Worm (Caenorhabditis elegans) whole organism, L1 larva: Measurements from ENCODE around the gene cup-5.
A peak's percentile ranks its signal among the peaks of the same experiment; 100 is the strongest.

Experiments
- C04F5.9 ChIP-seq: sonication (generic microtip); optimal IDR thresholded peaks from 2 replicates; lab custom pipeline; 2016; ENCODE audit warnings: missing genetic modification characterization, missing compliant biosample characterization
- C16A3.4 ChIP-seq: fragments of 150-350 bp; optimal IDR thresholded peaks from 2 replicates; lab custom pipeline; 2014; ENCODE audit warnings: missing biosample characterization, missing genetic modification characterization
- F16B12.6 ChIP-seq: fragments of 150-350 bp; optimal IDR thresholded peaks from 2 replicates; lab custom pipeline; 2014; ENCODE audit warnings: missing biosample characterization, missing genetic modification characterization
- Y116A8C.19 ChIP-seq: sonication (generic microtip); optimal IDR thresholded peaks from 2 replicates; lab custom pipeline; 2016; ENCODE audit warnings: missing compliant biosample characterization, missing genetic modification characterization, borderline replicate concordance
- alr-1 ChIP-seq: fragments of 200-800 bp; sonication (Bioruptor generic); optimal IDR thresholded peaks from 2 replicates; lab custom pipeline; 2018; ENCODE audit warnings: borderline replicate concordance, mild to moderate bottlenecking, missing genetic modification characterization, missing compliant biosample characterization
- aly-2 ChIP-seq: fragments of 150-350 bp; optimal IDR thresholded peaks from 2 replicates; lab custom pipeline; 2014; ENCODE audit warnings: missing biosample characterization, missing genetic modification characterization
- blmp-1 ChIP-seq: fragments of 150-350 bp; optimal IDR thresholded peaks from 2 replicates; lab custom pipeline; 2014; ENCODE audit warnings: missing biosample characterization, missing genetic modification characterization
- ceh-88 ChIP-seq: fragments of 200-800 bp; sonication (Bioruptor generic); IDR thresholded peaks from 2 replicates; pipeline ENCODE4 v1.3.6; 2022; ENCODE audit warnings: missing genetic modification characterization, missing compliant biosample characterization
- ceh-90 ChIP-seq: sonication (generic microtip); optimal IDR thresholded peaks from 2 replicates; lab custom pipeline; 2016; ENCODE audit warnings: missing genetic modification characterization, missing compliant biosample characterization
- ces-1 ChIP-seq: fragments of 150-350 bp; optimal IDR thresholded peaks from 2 replicates; lab custom pipeline; 2014; ENCODE audit warnings: missing biosample characterization, missing genetic modification reagents, missing genetic modification characterization
- dpl-1 ChIP-seq, 3 experiments: fragments of 150-350 bp in 2 of 3; sonication (generic microtip) in 1 of 3; optimal IDR thresholded peaks; 2 replicates each; lab custom pipeline; 2014 to 2017; ENCODE audit warnings: missing biosample characterization in 3 of 3, missing genetic modification characterization in 3 of 3, missing genetic modification reagents in 3 of 3
- dsc-1 ChIP-seq: sonication (generic microtip); optimal IDR thresholded peaks from 2 replicates; lab custom pipeline; 2016; ENCODE audit warnings: mild to moderate bottlenecking, missing genetic modification characterization, missing compliant biosample characterization
- efl-1 ChIP-seq, 4 experiments: fragments of 150-350 bp; optimal IDR thresholded peaks in 3 of 4; peaks in 1 of 4; 1 replicate in 1 of 4; 2 replicates in 3 of 4; lab custom pipeline; 2014; ENCODE audit warnings: missing biosample characterization in 2 of 4, missing genetic modification characterization in 2 of 4, missing genetic modification reagents in 2 of 4
- egl-13 ChIP-seq: sonication (generic microtip); optimal IDR thresholded peaks from 2 replicates; lab custom pipeline; 2016; ENCODE audit warnings: missing genotype, missing genetic modification reagents, missing genetic modification characterization, missing compliant biosample characterization
- elt-2 ChIP-seq: sonication (generic microtip); optimal IDR thresholded peaks from 2 replicates; lab custom pipeline; 2016; ENCODE audit warnings: missing genetic modification characterization, mild to moderate bottlenecking, inconsistent platforms, missing compliant biosample characterization, missing genetic modification reagents
- ets-5 ChIP-seq: fragments of 200-800 bp; sonication (Bioruptor generic); IDR thresholded peaks from 2 replicates; pipeline ENCODE4 v1.3.6; 2022; ENCODE audit warnings: missing genetic modification characterization, missing compliant biosample characterization
- fkh-10 ChIP-seq: sonication (generic microtip); optimal IDR thresholded peaks from 2 replicates; lab custom pipeline; 2017; ENCODE audit warnings: missing biosample characterization, missing genetic modification reagents, missing genetic modification characterization
- fkh-4 ChIP-seq: sonication (generic microtip); optimal IDR thresholded peaks from 2 replicates; lab custom pipeline; 2016; ENCODE audit warnings: missing compliant biosample characterization, missing genetic modification characterization, borderline replicate concordance
- fkh-8 ChIP-seq: sonication (generic microtip); optimal IDR thresholded peaks from 2 replicates; lab custom pipeline; 2016; ENCODE audit warnings: mild to moderate bottlenecking, missing genetic modification characterization, missing compliant biosample characterization
- grh-1 ChIP-seq: fragments of 200-800 bp; sonication (Bioruptor generic); IDR thresholded peaks from 2 replicates; pipeline ENCODE4 v1.3.6; 2022; ENCODE audit warnings: missing genetic modification reagents, missing genetic modification characterization, missing compliant biosample characterization
- hpl-2 ChIP-seq: fragments of 150-350 bp; optimal IDR thresholded peaks from 2 replicates; lab custom pipeline; 2014; ENCODE audit warnings: missing biosample characterization, missing genetic modification reagents, missing genetic modification characterization
- isw-1 ChIP-seq: fragments of 200-800 bp; sonication (Bioruptor generic); IDR thresholded peaks from 2 replicates; pipeline ENCODE4 v1.3.6; 2022; ENCODE audit warnings: missing genetic modification characterization, missing compliant biosample characterization
- lin-14 ChIP-seq: fragments of 200-800 bp; sonication (Bioruptor generic); optimal IDR thresholded peaks from 2 replicates; lab custom pipeline; 2018; ENCODE audit warnings: mild to moderate bottlenecking, missing genetic modification characterization, moderate library complexity, missing compliant biosample characterization
- lin-39 ChIP-seq: fragments of 150-350 bp; optimal IDR thresholded peaks from 2 replicates; lab custom pipeline; 2014; ENCODE audit warnings: missing biosample characterization, missing genetic modification reagents, missing genetic modification characterization
- lir-3 ChIP-seq: sonication (generic microtip); optimal IDR thresholded peaks from 2 replicates; lab custom pipeline; 2016; ENCODE audit warnings: mild to moderate bottlenecking, missing genetic modification characterization, moderate library complexity, missing compliant biosample characterization; ENCODE audit not compliant: poor library complexity
- lsy-2 ChIP-seq, 2 experiments: fragments of 150-350 bp; optimal IDR thresholded peaks; 2 replicates each; lab custom pipeline; 2014; ENCODE audit warnings: missing biosample characterization in 2 of 2, missing genetic modification characterization in 2 of 2
- mab-9 ChIP-seq: fragments of 200-800 bp; sonication (Bioruptor generic); IDR thresholded peaks from 2 replicates; pipeline ENCODE4 v1.3.6; 2022; ENCODE audit warnings: missing genetic modification reagents, missing genetic modification characterization, missing compliant biosample characterization
- mdl-1 ChIP-seq, 2 experiments: fragments of 150-350 bp; optimal IDR thresholded peaks; 2 replicates each; lab custom pipeline; 2014 to 2017; ENCODE audit warnings: missing biosample characterization in 2 of 2, missing genetic modification characterization in 2 of 2, inconsistent platforms in 1 of 2
- mep-1 ChIP-seq: fragments of 150-350 bp; optimal IDR thresholded peaks from 2 replicates; lab custom pipeline; 2014; ENCODE audit warnings: missing biosample characterization, missing genetic modification characterization
- nhr-11 ChIP-seq: fragments of 150-350 bp; optimal IDR thresholded peaks from 2 replicates; lab custom pipeline; 2014; ENCODE audit warnings: missing biosample characterization, missing genetic modification characterization
- nhr-12 ChIP-seq: sonication (generic microtip); optimal IDR thresholded peaks from 2 replicates; lab custom pipeline; 2017; ENCODE audit warnings: missing biosample characterization, missing genetic modification characterization
- nhr-19 ChIP-seq: fragments of 200-800 bp; sonication (Bioruptor generic); conservative IDR thresholded peaks from 2 replicates; pipeline ENCODE4 v1.3.6; 2022; ENCODE audit warnings: missing genetic modification characterization, missing compliant biosample characterization
- nhr-237 ChIP-seq: fragments of 150-350 bp; optimal IDR thresholded peaks from 2 replicates; lab custom pipeline; 2014; ENCODE audit warnings: missing biosample characterization, missing genetic modification characterization
- nhr-77 ChIP-seq: fragments of 150-350 bp; optimal IDR thresholded peaks from 2 replicates; lab custom pipeline; 2014; ENCODE audit warnings: missing biosample characterization, missing genetic modification characterization
- nhr-84 ChIP-seq: sonication (generic microtip); optimal IDR thresholded peaks from 2 replicates; lab custom pipeline; 2017; ENCODE audit warnings: missing biosample characterization, missing genetic modification characterization
- pax-3 ChIP-seq: fragments of 200-800 bp; sonication (Bioruptor generic); optimal IDR thresholded peaks from 2 replicates; lab custom pipeline; 2018; ENCODE audit warnings: mild to moderate bottlenecking, missing genetic modification characterization, moderate library complexity, missing compliant biosample characterization
- rnt-1 ChIP-seq: sonication (generic microtip); optimal IDR thresholded peaks from 2 replicates; lab custom pipeline; 2016; ENCODE audit warnings: mild to moderate bottlenecking, missing genetic modification characterization, moderate library complexity, missing compliant biosample characterization
- skn-1 ChIP-seq: fragments of 150-350 bp; optimal IDR thresholded peaks from 2 replicates; lab custom pipeline; 2014; ENCODE audit warnings: missing biosample characterization, missing genetic modification characterization
- snpc-4 ChIP-seq: fragments of 150-350 bp; optimal IDR thresholded peaks from 2 replicates; lab custom pipeline; 2014; ENCODE audit warnings: missing biosample characterization, missing genetic modification characterization
- snu-23 ChIP-seq: sonication (generic microtip); optimal IDR thresholded peaks from 2 replicates; lab custom pipeline; 2016; ENCODE audit warnings: missing genetic modification characterization, missing compliant biosample characterization
- sox-4 ChIP-seq: sonication (generic microtip); optimal IDR thresholded peaks from 2 replicates; lab custom pipeline; 2016; ENCODE audit warnings: missing genetic modification characterization, missing compliant biosample characterization
- sptf-1 ChIP-seq: fragments of 150-350 bp; optimal IDR thresholded peaks from 2 replicates; lab custom pipeline; 2014; ENCODE audit warnings: missing biosample characterization, missing genetic modification characterization
- sup-37 ChIP-seq: fragments of 200-800 bp; sonication (Bioruptor generic); optimal IDR thresholded peaks from 2 replicates; lab custom pipeline; 2018; ENCODE audit warnings: mild to moderate bottlenecking, missing genetic modification characterization, missing compliant biosample characterization
- swsn-7 ChIP-seq: sonication (generic microtip); optimal IDR thresholded peaks from 2 replicates; lab custom pipeline; 2016; ENCODE audit warnings: missing genetic modification characterization, missing compliant biosample characterization
- tbx-2 ChIP-seq: sonication (generic microtip); optimal IDR thresholded peaks from 2 replicates; lab custom pipeline; 2016; ENCODE audit warnings: missing genetic modification characterization, missing compliant biosample characterization
- unc-130 ChIP-seq: fragments of 150-350 bp; optimal IDR thresholded peaks from 2 replicates; lab custom pipeline; 2017; ENCODE audit warnings: missing biosample characterization, missing genetic modification characterization, inconsistent platforms
- unc-30 ChIP-seq: sonication (generic microtip); optimal IDR thresholded peaks from 2 replicates; lab custom pipeline; 2017; ENCODE audit warnings: missing biosample characterization, missing genetic modification characterization
- unc-86 ChIP-seq: sonication (generic microtip); optimal IDR thresholded peaks from 2 replicates; lab custom pipeline; 2016; ENCODE audit warnings: missing genetic modification characterization, missing compliant biosample characterization
- unc-98 ChIP-seq: fragments of 200-800 bp; sonication (Bioruptor generic); IDR thresholded peaks from 2 replicates; pipeline ENCODE4 v1.3.6; 2022; ENCODE audit warnings: missing genetic modification characterization, missing compliant biosample characterization
- vab-15 ChIP-seq: sonication (generic microtip); optimal IDR thresholded peaks from 2 replicates; lab custom pipeline; 2017; ENCODE audit warnings: missing genotype, mild to moderate bottlenecking, missing genetic modification characterization, missing compliant biosample characterization
- zip-4 ChIP-seq: fragments of 200-800 bp; sonication (Bioruptor generic); optimal IDR thresholded peaks from 2 replicates; lab custom pipeline; 2018; ENCODE audit warnings: mild to moderate bottlenecking, missing genetic modification characterization, moderate library complexity, missing compliant biosample characterization
- ztf-4 ChIP-seq: fragments of 150-350 bp; optimal IDR thresholded peaks from 2 replicates; lab custom pipeline; 2014; ENCODE audit warnings: missing biosample characterization, missing genetic modification characterization

The cup-5 gene

ce11 chrIII:7572781-7573400 is 11.1 kb upstream of the cup-5 start, which contains the start of the genes rpl-9 and lpd-7 (continued):
- TF ChIP-seq ces-1 (GFP tag; lab: Kevin White, UChicago) = no peak
- TF ChIP-seq C04F5.9 (tag; lab: Kevin White, UChicago) = peak; percentile 18
- peak; percentile 87 for TF ChIP-seq mep-1 (tag; lab: Kevin White, UChicago)
- TF ChIP-seq swsn-7 = peak; percentile 75
- no peak for TF ChIP-seq Y116A8C.19 (tag; lab: Kevin White, UChicago)
- peak; percentile 29 for TF ChIP-seq vab-15 (tag; lab: Kevin White, UChicago)
- TF ChIP-seq fkh-4 = no peak
- peak; percentile 84 for TF ChIP-seq nhr-77
- TF ChIP-seq alr-1 (tag; lab: Kevin White, UChicago) = no peak
- peak; percentile 31 for TF ChIP-seq nhr-237 (tag; lab: Kevin White, UChicago)
- peak; percentile 88 for TF ChIP-seq snu-23 (GFP tag; lab: Kevin White, UChicago)
- TF ChIP-seq ets-5 (GFP tag; lab: Robert Waterston, UW) = no peak
- TF ChIP-seq F16B12.6 (tag; lab: Kevin White, UChicago) = peak; percentile 74
- TF ChIP-seq fkh-8 = peak; percentile 74
- TF ChIP-seq sptf-1 (tag; lab: Kevin White, UChicago) = no peak
- TF ChIP-seq unc-130 = peak; percentile 80
- peak; percentile 66 for TF ChIP-seq hpl-2 (GFP tag; lab: Kevin White, UChicago)
- no peak for TF ChIP-seq sup-37 (GFP tag; lab: Kevin White, UChicago)
- TF ChIP-seq ceh-88 = 0 out of 2 replicates have a peak, but pooled peaks have one; percentile 11
- peak; percentile 22 for TF ChIP-seq fkh-10 (GFP tag; lab: Kevin White, UChicago)
- TF ChIP-seq nhr-19 = peak; percentile 78
- peak; percentile 66 for TF ChIP-seq isw-1 (GFP tag; lab: Robert Waterston, UW)
- no peak for TF ChIP-seq unc-98 (GFP tag; lab: Robert Waterston, UW)
- TF ChIP-seq skn-1 (tag; lab: Kevin White, UChicago) = peak; percentile 90
- TF ChIP-seq egl-13 = peak; percentile 39
- no peak for TF ChIP-seq zip-4 (GFP tag; lab: Kevin White, UChicago)
- no peak for TF ChIP-seq ceh-90 (tag; lab: Kevin White, UChicago)
- TF ChIP-seq sox-4 (tag; lab: Kevin White, UChicago) = no peak
- TF ChIP-seq mdl-1 (tag; optimal IDR thresholded peaks at IDR 0.05; lab: Kevin White, UChicago) = peak in 1 of 2 experiments; percentile 81
- peak; percentile 68 for TF ChIP-seq tbx-2 (tag; lab: Kevin White, UChicago)
- TF ChIP-seq unc-86 (tag; lab: Kevin White, UChicago) = peak; percentile 66
- peak; percentile 83 to 95 for TF ChIP-seq lsy-2 (tag; optimal IDR thresholded peaks at IDR 0.05; lab: Kevin White, UChicago)
- peak; percentile 97 for TF ChIP-seq C16A3.4 (tag; lab: Kevin White, UChicago)
- TF ChIP-seq efl-1 (optimal IDR thresholded peaks at IDR 0.05; lab: Kevin White, UChicago) = peak; percentile 86 to 88
- TF ChIP-seq efl-1 (GFP tag; optimal IDR thresholded peaks at IDR 0.05 in 1 of 2; lab: Kevin White, UChicago) = peak; percentile 75 to 97
- TF ChIP-seq pax-3 = peak; percentile 57
- TF ChIP-seq mab-9 (GFP tag; lab: Robert Waterston, UW) = no peak
- TF ChIP-seq nhr-84 (tag; lab: Kevin White, UChicago) = no peak
- no peak for TF ChIP-seq snpc-4
- TF ChIP-seq dpl-1 (GFP tag; optimal IDR thresholded peaks at IDR 0.05; lab: Kevin White, UChicago) = peak; percentile 69 to 80 (median 79)
- no peak for TF ChIP-seq elt-2 (tag; lab: Kevin White, UChicago)
- peak; percentile 34 for TF ChIP-seq aly-2 (tag; lab: Kevin White, UChicago)
- TF ChIP-seq dsc-1 (tag; lab: Kevin White, UChicago) = peak; percentile 51
- TF ChIP-seq ztf-4 (tag; lab: Kevin White, UChicago) = peak; percentile 18
- peak; percentile 45 for TF ChIP-seq lir-3 (tag; lab: Kevin White, UChicago)
- peak; percentile 4 for TF ChIP-seq lin-39 (tag; lab: Kevin White, UChicago)
- no peak for TF ChIP-seq unc-30 (tag; lab: Kevin White, UChicago)
- peak; percentile 83 for TF ChIP-seq rnt-1 (tag; lab: Kevin White, UChicago)
- peak; percentile 26; the same call in 1 of the 2 replicates for TF ChIP-seq grh-1 (GFP tag; lab: Robert Waterston, UW)
- peak; percentile 12 for TF ChIP-seq nhr-11 (tag; lab: Kevin White, UChicago)
- no peak for TF ChIP-seq nhr-12 (tag; lab: Kevin White, UChicago)
- peak; percentile 76 for TF ChIP-seq lin-14 (GFP tag; lab: Kevin White, UChicago)
- TF ChIP-seq blmp-1 = peak; percentile 73
